Fruit fly (Drosophila melanogaster) whole organism, embryonic: ENCODE data around the gene mop.

Source experiments
- CG1024 ChIP-seq: fragments of 200-800 bp; sonication (Bioruptor generic); IDR thresholded peaks from 2 replicates; pipeline ENCODE4 v1.3.6; 2022; ENCODE audit warnings: missing biosample characterization, missing genetic modification characterization
- CG11456 ChIP-seq: fragments of 200-800 bp; sonication (Bioruptor generic); IDR thresholded peaks from 3 replicates; pipeline ENCODE4 v1.3.6; 2022; ENCODE audit warnings: missing biosample characterization, missing genetic modification characterization
- CG12391 ChIP-seq: fragments of 200-800 bp; sonication (Bioruptor generic); optimal IDR thresholded peaks from 3 replicates; lab custom pipeline; 2018; ENCODE audit warnings: missing biosample characterization, mild to moderate bottlenecking, missing genetic modification characterization, moderate library complexity
- CG15696 ChIP-seq: fragments of 200-800 bp; sonication (Bioruptor generic); optimal IDR thresholded peaks from 2 replicates; lab custom pipeline; 2019; ENCODE audit warnings: missing biosample characterization, mild to moderate bottlenecking, missing genetic modification characterization, moderate library complexity
- CG1602 ChIP-seq: fragments of 200-800 bp; sonication (Bioruptor generic); optimal IDR thresholded peaks from 3 replicates; lab custom pipeline; 2016; ENCODE audit warnings: missing biosample characterization, missing genetic modification characterization
- CG17912 ChIP-seq: fragments of 200-800 bp; sonication (Bioruptor generic); optimal IDR thresholded peaks from 2 replicates; lab custom pipeline; 2018; ENCODE audit warnings: missing biosample characterization, mild to moderate bottlenecking, missing genetic modification characterization
- CG18764 ChIP-seq: fragments of 200-800 bp; sonication (Bioruptor generic); optimal IDR thresholded peaks from 3 replicates; lab custom pipeline; 2016; ENCODE audit warnings: missing biosample characterization, missing genetic modification characterization
- CG2116 ChIP-seq: fragments of 200-800 bp; sonication (Bioruptor generic); optimal IDR thresholded peaks from 3 replicates; lab custom pipeline; 2018; ENCODE audit warnings: missing biosample characterization, mild to moderate bottlenecking, missing genetic modification characterization
- CG31388 ChIP-seq: fragments of 200-800 bp; sonication (Bioruptor generic); optimal IDR thresholded peaks from 2 replicates; lab custom pipeline; 2016; ENCODE audit warnings: missing biosample characterization, missing genetic modification characterization
- CG34422 ChIP-seq: fragments of 200-800 bp; sonication (Bioruptor generic); IDR thresholded peaks from 3 replicates; pipeline ENCODE4 v1.3.6; 2022; ENCODE audit warnings: missing biosample characterization, missing genetic modification characterization
- CG3726 ChIP-seq: fragments of 200-800 bp; sonication (Bioruptor generic); IDR thresholded peaks from 3 replicates; pipeline ENCODE4, ENCODE4 v1.3.6; 2022; ENCODE audit warnings: missing biosample characterization, missing genetic modification characterization
- CG43689 ChIP-seq: fragments of 200-800 bp; sonication (Bioruptor generic); IDR thresholded peaks from 2 replicates; pipeline ENCODE4 v1.3.6; 2022; ENCODE audit warnings: missing biosample characterization, missing genetic modification characterization
- CG4854 ChIP-seq: fragments of 200-800 bp; sonication (Bioruptor generic); optimal IDR thresholded peaks from 2 replicates; lab custom pipeline; 2016; ENCODE audit warnings: missing biosample characterization, missing genetic modification characterization, inconsistent platforms
- CG6272 ChIP-seq: fragments of 200-800 bp; sonication (Bioruptor generic); IDR thresholded peaks from 2 replicates; pipeline ENCODE4 v1.3.6; 2022; ENCODE audit warnings: missing biosample characterization, missing genetic modification characterization
- CG6654 ChIP-seq: fragments of 200-800 bp; sonication (Bioruptor generic); optimal IDR thresholded peaks from 2 replicates; lab custom pipeline; 2017; ENCODE audit warnings: missing biosample characterization, mild to moderate bottlenecking, missing genetic modification characterization
- CG6689 ChIP-seq: fragments of 200-800 bp; sonication (Bioruptor generic); IDR thresholded peaks from 2 replicates; pipeline ENCODE4 v1.3.6; 2022; ENCODE audit warnings: missing biosample characterization, missing genetic modification characterization
- CG7372 ChIP-seq: fragments of 200-800 bp; sonication (Bioruptor generic); IDR thresholded peaks from 2 replicates; pipeline ENCODE4 v1.3.6; 2022; ENCODE audit warnings: missing biosample characterization, missing genetic modification characterization
- CG8089 ChIP-seq: fragments of 200-800 bp; sonication (Bioruptor generic); optimal IDR thresholded peaks from 3 replicates; lab custom pipeline; 2016; ENCODE audit warnings: missing biosample characterization, missing genetic modification characterization
- CG8765 ChIP-seq: fragments of 200-800 bp; sonication (Bioruptor generic); IDR thresholded peaks from 2 replicates; pipeline ENCODE4 v1.3.6; 2022; ENCODE audit warnings: missing biosample characterization, missing genetic modification characterization
- Dfd ChIP-seq, 2 experiments: fragments of >200 bp; optimal IDR thresholded peaks; 2 replicates each; lab custom pipeline; 2017; ENCODE audit warnings: missing biosample characterization in 2 of 2, missing genetic modification characterization in 2 of 2
- Dref ChIP-seq: fragments of 200-800 bp; sonication (Bioruptor generic); IDR thresholded peaks from 2 replicates; pipeline ENCODE4 v1.3.6; 2022; ENCODE audit warnings: missing biosample characterization, missing genetic modification characterization
- Fer1 ChIP-seq: fragments of 200-800 bp; sonication (Bioruptor generic); optimal IDR thresholded peaks from 2 replicates; lab custom pipeline; 2017; ENCODE audit warnings: missing biosample characterization, mild to moderate bottlenecking, missing genetic modification characterization
- Gug ChIP-seq: fragments of 200-800 bp; sonication (Bioruptor generic); IDR thresholded peaks from 4 replicates; pipeline ENCODE4 v1.3.6; 2022; ENCODE audit warnings: missing biosample characterization, missing genetic modification characterization
- HLH3B ChIP-seq: fragments of 200-800 bp; sonication (Bioruptor generic); IDR thresholded peaks from 2 replicates; pipeline ENCODE4 v1.3.6; 2022; ENCODE audit warnings: missing biosample characterization, missing genetic modification characterization
- Hmr ChIP-seq: fragments of 200-800 bp; sonication (Bioruptor generic); optimal IDR thresholded peaks from 3 replicates; lab custom pipeline; 2017; ENCODE audit warnings: mild to moderate bottlenecking, missing biosample characterization, missing genetic modification reagents, missing genetic modification characterization
- MESR4 ChIP-seq: fragments of 200-800 bp; sonication (Bioruptor generic); optimal IDR thresholded peaks from 2 replicates; lab custom pipeline; 2018; ENCODE audit warnings: missing biosample characterization, mild to moderate bottlenecking, missing genetic modification characterization, moderate library complexity
- Mes4 ChIP-seq: fragments of 200-800 bp; sonication (Bioruptor generic); optimal IDR thresholded peaks from 2 replicates; lab custom pipeline; 2016; ENCODE audit warnings: missing biosample characterization, missing genetic modification characterization
- Sox102F ChIP-seq: fragments of 200-800 bp; sonication (Bioruptor generic); optimal IDR thresholded peaks from 2 replicates; lab custom pipeline; 2018; ENCODE audit warnings: missing biosample characterization, mild to moderate bottlenecking, missing genetic modification characterization, moderate library complexity
- Stat92E ChIP-seq, 3 experiments: fragments of >200 bp in 2 of 3; fragments of 200-800 bp in 1 of 3; sonication (Bioruptor generic) in 1 of 3; optimal IDR thresholded peaks; 2 replicates each; lab custom pipeline; 2017 to 2019; ENCODE audit warnings: missing biosample characterization in 3 of 3, missing genetic modification characterization in 3 of 3, mild to moderate bottlenecking in 1 of 3, moderate library complexity in 1 of 3
- ab ChIP-seq: fragments of 200-800 bp; sonication (Bioruptor generic); optimal IDR thresholded peaks from 2 replicates; lab custom pipeline; 2016; ENCODE audit warnings: missing biosample characterization, missing genetic modification characterization
- bowl ChIP-seq: fragments of 200-800 bp; sonication (Bioruptor generic); IDR thresholded peaks from 2 replicates; pipeline ENCODE4 v1.3.6; 2022; ENCODE audit warnings: missing biosample characterization, missing genetic modification characterization
- cato ChIP-seq: fragments of 200-800 bp; sonication (Bioruptor generic); optimal IDR thresholded peaks from 2 replicates; lab custom pipeline; 2016; ENCODE audit warnings: missing biosample characterization, missing genetic modification characterization, borderline replicate concordance
- caup ChIP-seq: fragments of 200-800 bp; sonication (Bioruptor generic); optimal IDR thresholded peaks from 3 replicates; lab custom pipeline; 2017; ENCODE audit warnings: missing biosample characterization, mild to moderate bottlenecking, missing genetic modification characterization, moderate library complexity; ENCODE audit not compliant: severe bottlenecking
- fu2 ChIP-seq: fragments of 200-800 bp; sonication (Bioruptor generic); optimal IDR thresholded peaks from 2 replicates; lab custom pipeline; 2016; ENCODE audit warnings: missing biosample characterization, missing genetic modification characterization
- ind ChIP-seq: fragments of 200-800 bp; sonication (Bioruptor generic); optimal IDR thresholded peaks from 3 replicates; lab custom pipeline; 2016; ENCODE audit warnings: missing biosample characterization, missing genetic modification characterization
- klu ChIP-seq: fragments of 200-800 bp; sonication (Bioruptor generic); IDR thresholded peaks from 2 replicates; pipeline ENCODE4 v1.3.6; 2022; ENCODE audit warnings: missing biosample characterization, missing genetic modification characterization
- lmd ChIP-seq: fragments of 200-800 bp; sonication (Bioruptor generic); IDR thresholded peaks from 2 replicates; pipeline ENCODE4 v1.3.6; 2022; ENCODE audit warnings: missing biosample characterization, missing genetic modification characterization
- maf-S ChIP-seq: fragments of 200-800 bp; sonication (Bioruptor generic); optimal IDR thresholded peaks from 2 replicates; lab custom pipeline; 2016; ENCODE audit warnings: missing biosample characterization, missing genetic modification characterization
- nom ChIP-seq: fragments of 200-800 bp; sonication (Bioruptor generic); optimal IDR thresholded peaks from 2 replicates; lab custom pipeline; 2017; ENCODE audit warnings: missing biosample characterization, missing genetic modification characterization, mild to moderate bottlenecking, moderate library complexity, missing genetic modification reagents
- pnt ChIP-seq: fragments of 200-800 bp; sonication (Bioruptor generic); optimal IDR thresholded peaks from 3 replicates; lab custom pipeline; 2016; ENCODE audit warnings: missing biosample characterization, missing genetic modification characterization
- pros ChIP-seq: fragments of 200-800 bp; sonication (Bioruptor generic); optimal IDR thresholded peaks from 3 replicates; lab custom pipeline; 2019; ENCODE audit warnings: missing biosample characterization, mild to moderate bottlenecking, missing genetic modification characterization, moderate library complexity
- pum ChIP-seq: fragments of 200-800 bp; sonication (Bioruptor generic); optimal IDR thresholded peaks from 2 replicates; lab custom pipeline; 2016; ENCODE audit warnings: missing biosample characterization, missing genetic modification characterization
- sens-2 ChIP-seq: fragments of 200-800 bp; sonication (Bioruptor generic); IDR thresholded peaks from 2 replicates; pipeline ENCODE4 v1.3.6; 2022; ENCODE audit warnings: missing biosample characterization, missing genetic modification characterization
- slp2 ChIP-seq: fragments of 200-800 bp; sonication (Bioruptor generic); optimal IDR thresholded peaks from 2 replicates; lab custom pipeline; 2016; ENCODE audit warnings: missing biosample characterization, missing genetic modification characterization
- sqz ChIP-seq: fragments of 200-800 bp; sonication (Bioruptor generic); optimal IDR thresholded peaks from 3 replicates; lab custom pipeline; 2018; ENCODE audit warnings: missing biosample characterization, mild to moderate bottlenecking, missing genetic modification characterization
- tin ChIP-seq: fragments of 200-800 bp; sonication (Bioruptor generic); optimal IDR thresholded peaks from 3 replicates; lab custom pipeline; 2016; ENCODE audit warnings: missing biosample characterization, missing genetic modification characterization
- toy ChIP-seq: fragments of 200-800 bp; sonication (Bioruptor generic); IDR thresholded peaks from 2 replicates; pipeline ENCODE4 v1.3.6; 2022; ENCODE audit warnings: missing biosample characterization, missing genetic modification characterization
- zen ChIP-seq: fragments of 200-800 bp; sonication (Bioruptor generic); optimal IDR thresholded peaks from 3 replicates; lab custom pipeline; 2018; ENCODE audit warnings: missing biosample characterization, mild to moderate bottlenecking, missing genetic modification characterization, moderate library complexity
- zfh1 ChIP-seq: fragments of 200-800 bp; sonication (Bioruptor generic); IDR thresholded peaks from 3 replicates; pipeline ENCODE4 v1.3.6; 2022; ENCODE audit warnings: missing biosample characterization, missing genetic modification characterization

mop gene

dm6 chr3L:14755951-14756723 lies 19.8 kb downstream of the mop start (continued):
- TF ChIP-seq CG11456 (GFP tag; lab: Robert Waterston, UW) = peak; percentile 87
- TF ChIP-seq CG43689 (GFP tag; lab: Robert Waterston, UW) = peak; percentile 54
- peak; percentile 80 for TF ChIP-seq tin (GFP tag; lab: Kevin White, UChicago)
- peak; percentile 46 for TF ChIP-seq ab (GFP tag; lab: Kevin White, UChicago)
- TF ChIP-seq Gug = peak; percentile 84; the same call in 3 of the 4 replicates
- peak; percentile 26 for TF ChIP-seq CG2116 (GFP tag; lab: Kevin White, UChicago)
- peak; percentile 86 for TF ChIP-seq CG7372 (GFP tag; lab: Robert Waterston, UW)
- peak; percentile 76 for TF ChIP-seq CG6654 (GFP tag; lab: Kevin White, UChicago)
- TF ChIP-seq CG31388 (GFP tag; lab: Kevin White, UChicago) = peak; percentile 77
- TF ChIP-seq pnt = peak; percentile 68
- peak; percentile 48 for TF ChIP-seq sqz (GFP tag; lab: Kevin White, UChicago)
- peak; percentile 86 for TF ChIP-seq fu2 (GFP tag; lab: Kevin White, UChicago)
- peak; percentile 56 for TF ChIP-seq CG15696
- peak; percentile 77 for TF ChIP-seq HLH3B (GFP tag; lab: Robert Waterston, UW)
- peak; percentile 72 for TF ChIP-seq maf-S (GFP tag; lab: Kevin White, UChicago)
- TF ChIP-seq CG1024 = 0 out of 2 replicates have a peak, but pooled peaks have one; percentile 38
- peak; percentile 66 for TF ChIP-seq klu
- no peak for TF ChIP-seq sens-2 (GFP tag; lab: Robert Waterston, UW)
- TF ChIP-seq CG6272 (GFP tag; lab: Robert Waterston, UW) = peak; percentile 71
- TF ChIP-seq lmd = peak; percentile 91
- peak; percentile 81 for TF ChIP-seq CG1602 (GFP tag; lab: Kevin White, UChicago)
- peak; percentile 77 for TF ChIP-seq cato (GFP tag; lab: Kevin White, UChicago)
- TF ChIP-seq caup (GFP tag; lab: Kevin White, UChicago) = peak; percentile 79
- peak; percentile 87 for TF ChIP-seq Fer1 (GFP tag; lab: Kevin White, UChicago)
- peak; percentile 55 for TF ChIP-seq Mes4 (GFP tag; lab: Kevin White, UChicago)
- peak; percentile 32 for TF ChIP-seq zen (tag; lab: Kevin White, UChicago)
- TF ChIP-seq CG8765 (GFP tag; lab: Robert Waterston, UW) = 0 out of 2 replicates have a peak, but pooled peaks have one; percentile 29
- TF ChIP-seq CG8089 (GFP tag; lab: Kevin White, UChicago) = no peak
- peak in 1 of 2 experiments; percentile 93 for TF ChIP-seq Dfd (GFP tag; optimal IDR thresholded peaks at IDR 0.05; lab: Kevin White, UChicago)
- TF ChIP-seq slp2 (GFP tag; lab: Kevin White, UChicago) = peak; percentile 75
- peak; percentile 67 for TF ChIP-seq pum (GFP tag; lab: Kevin White, UChicago)
- 0 out of 3 replicates have a peak, but pooled peaks have one; percentile 70 for TF ChIP-seq CG3726
- TF ChIP-seq Stat92E (GFP tag; optimal IDR thresholded peaks at IDR 0.05; lab: Kevin White, UChicago) = no peak
- TF ChIP-seq Dref = no peak
- peak; percentile 86 for TF ChIP-seq CG6689
- 0 out of 2 replicates have a peak, but pooled peaks have one; percentile 11 for TF ChIP-seq toy
- peak; percentile 90 for TF ChIP-seq Sox102F (GFP tag; lab: Kevin White, UChicago)
- peak; percentile 89 for TF ChIP-seq Hmr (GFP tag; lab: Kevin White, UChicago)
- peak; percentile 96 for TF ChIP-seq nom (GFP tag; lab: Kevin White, UChicago)
- peak; percentile 89 for TF ChIP-seq CG12391 (tag; lab: Kevin White, UChicago)
- peak; percentile 82 for TF ChIP-seq pros (GFP tag; lab: Kevin White, UChicago)
- TF ChIP-seq CG4854 (GFP tag; lab: Kevin White, UChicago) = peak; percentile 63
- TF ChIP-seq ind (GFP tag; lab: Kevin White, UChicago) = peak; percentile 87
- no peak for TF ChIP-seq CG17912 (GFP tag; lab: Kevin White, UChicago)
- TF ChIP-seq bowl = no peak
- peak; percentile 17 for TF ChIP-seq CG18764 (GFP tag; lab: Kevin White, UChicago)
- TF ChIP-seq CG34422 = peak; percentile 67; the same call in 2 of the 3 replicates
- TF ChIP-seq zfh1 (GFP tag; lab: Robert Waterston, UW) = peak; percentile 69
- no peak for TF ChIP-seq MESR4
